Worm (Caenorhabditis elegans): Measurements from ENCODE around the gene eelo-2.

The eelo-2 gene

ce11 chrIV:17278363-17278762 lies 28.4 kb downstream of the eelo-2 start (continued):
- peak; percentile 92 for TF ChIP-seq ama-1 (optimal IDR thresholded peaks at IDR 0.05)
- TF ChIP-seq ztf-11 (tag; optimal IDR thresholded peaks at IDR 0.05): peak; percentile 35
- TF ChIP-seq nhr-21 (tag; optimal IDR thresholded peaks at IDR 0.05): peak; percentile 96
- peak; percentile 89 for TF ChIP-seq lin-11 (tag; optimal IDR thresholded peaks at IDR 0.05)

ce11 chrIV:17278861-17279591 lies 29.1 kb downstream of the eelo-2 start, which contains the start of gene hsp-1:
TSS of gene hsp-1 (plus strand) at chrIV:17278959.
- TF ChIP-seq ama-1 (optimal IDR thresholded peaks at IDR 0.05): peak; percentile 13
- no peak for TF ChIP-seq nhr-237 (tag; optimal IDR thresholded peaks at IDR 0.05)

- TF ChIP-seq nhr-10 (tag; optimal IDR thresholded peaks at IDR 0.05) (no peak), crh-2 (tag; optimal IDR thresholded peaks at IDR 0.05) (peak; percentile 42), ama-1 (optimal IDR thresholded peaks at IDR 0.05) (peak; percentile 87), lin-39 (tag; optimal IDR thresholded peaks at IDR 0.05) (no peak), nhr-11 (tag; optimal IDR thresholded peaks at IDR 0.05) (peak; percentile 45)
Observed at ce11 chrIV:17279592-17280440, 29.9 kb downstream of the eelo-2 start.

ce11 chrIV:17280441-17280939 lies 30.6 kb downstream of the eelo-2 start:
- TF ChIP-seq nhr-21 (tag; optimal IDR thresholded peaks at IDR 0.05) (no peak), skn-1 (tag; optimal IDR thresholded peaks at IDR 0.05) (no peak), mdl-1 (tag; optimal IDR thresholded peaks at IDR 0.05) (no peak), zag-1 (tag; optimal IDR thresholded peaks at IDR 0.05) (no peak), egl-27 (tag; optimal IDR thresholded peaks at IDR 0.05) (no peak), ztf-11 (tag; optimal IDR thresholded peaks at IDR 0.05) (no peak), nhr-10 (tag; optimal IDR thresholded peaks at IDR 0.05) (no peak), nhr-23 (tag; optimal IDR thresholded peaks at IDR 0.05) (no peak), nhr-12 (tag; optimal IDR thresholded peaks at IDR 0.05) (no peak), nhr-237 (tag; optimal IDR thresholded peaks at IDR 0.05) (no peak), unc-55 (GFP tag; optimal IDR thresholded peaks at IDR 0.05) (no peak), nhr-6 (tag; optimal IDR thresholded peaks at IDR 0.05) (no peak), ztf-4 (tag; optimal IDR thresholded peaks at IDR 0.05) (no peak), snpc-4 (tag; optimal IDR thresholded peaks at IDR 0.05) (no peak), ama-1 (optimal IDR thresholded peaks at IDR 0.05) (peak; percentile 90), nhr-129 (tag; optimal IDR thresholded peaks at IDR 0.05) (peak; percentile 27), sem-4 (tag; optimal IDR thresholded peaks at IDR 0.05) (no peak), blmp-1 (tag; optimal IDR thresholded peaks at IDR 0.05; ENCODE audit: insufficient read depth) (no peak)

- TF ChIP-seq F13H6.1 (tag; optimal IDR thresholded peaks at IDR 0.05) (peak; percentile 29), nhr-6 (tag; optimal IDR thresholded peaks at IDR 0.05) (peak; percentile 64), nhr-11 (tag; optimal IDR thresholded peaks at IDR 0.05) (peak; percentile 71), mbf-1 (tag; optimal IDR thresholded peaks at IDR 0.05) (peak; percentile 24), Y55F3AM.14 (GFP tag; optimal IDR thresholded peaks at IDR 0.05) (peak; percentile 71), sma-9 (GFP tag; optimal IDR thresholded peaks at IDR 0.05) (peak; percentile 52), sma-9 (tag; optimal IDR thresholded peaks at IDR 0.05) (no peak), lin-11 (tag; optimal IDR thresholded peaks at IDR 0.05) (no peak), snpc-4 (tag; optimal IDR thresholded peaks at IDR 0.05) (peak; percentile 38), lin-13 (GFP tag; optimal IDR thresholded peaks at IDR 0.05) (peak; percentile 82), nhr-129 (tag; optimal IDR thresholded peaks at IDR 0.05) (peak; percentile 69), ama-1 (optimal IDR thresholded peaks at IDR 0.05) (peak; percentile 99), gmeb-1 (tag; optimal IDR thresholded peaks at IDR 0.05) (peak; percentile 74), skn-1 (tag; optimal IDR thresholded peaks at IDR 0.05) (peak; percentile 74), ztf-4 (tag; optimal IDR thresholded peaks at IDR 0.05) (peak; percentile 95), sem-4 (tag; optimal IDR thresholded peaks at IDR 0.05) (peak; percentile 66), zag-1 (tag; optimal IDR thresholded peaks at IDR 0.05) (no peak), C34F6.9 (tag; optimal IDR thresholded peaks at IDR 0.05) (peak; percentile 77), lin-39 (tag; optimal IDR thresholded peaks at IDR 0.05) (no peak), unc-62 (GFP tag; optimal IDR thresholded peaks at IDR 0.05) (peak; percentile 17), R02D3.7 (tag; optimal IDR thresholded peaks at IDR 0.05) (no peak), fos-1 (tag; optimal IDR thresholded peaks at IDR 0.05) (peak; percentile 31), ztf-11 (tag; optimal IDR thresholded peaks at IDR 0.05) (no peak), nhr-25 (tag; optimal IDR thresholded peaks at IDR 0.05) (peak; percentile 26), lsy-2 (tag; optimal IDR thresholded peaks at IDR 0.05) (peak; percentile 14 to 87), crh-2 (tag; optimal IDR thresholded peaks at IDR 0.05) (peak; percentile 93), unc-39 (tag; optimal IDR thresholded peaks at IDR 0.05) (no peak), sma-3 (GFP tag; optimal IDR thresholded peaks at IDR 0.05) (peak; percentile 30)
Observed at ce11 chrIV:17281060-17282021, 31.4 kb downstream of the eelo-2 start.

Data from whole organism, L2 larva.